Worm (Caenorhabditis elegans) whole organism, midembryonic: ENCODE data around the gene srab-1.

ENCODE experiments used
- T22C8.4 ChIP-seq: fragments of 200-800 bp; sonication (Bioruptor generic); IDR thresholded peaks from 2 replicates; pipeline ENCODE4 v1.3.6; 2022; ENCODE audit warnings: missing genetic modification characterization, missing compliant biosample characterization
- cog-1 ChIP-seq: sonication (generic microtip); optimal IDR thresholded peaks from 2 replicates; lab custom pipeline; 2016; ENCODE audit warnings: missing genetic modification characterization, missing compliant biosample characterization
- flt-1 ChIP-seq: fragments of 200-800 bp; sonication (Bioruptor generic); IDR thresholded peaks from 2 replicates; pipeline ENCODE4 v1.3.6; 2022; ENCODE audit warnings: missing genetic modification characterization, missing compliant biosample characterization
- klf-2 ChIP-seq: fragments of 200-800 bp; sonication (Bioruptor generic); conservative IDR thresholded peaks from 2 replicates; pipeline ENCODE4 v1.3.6; 2022; ENCODE audit warnings: missing genetic modification reagents, missing genetic modification characterization, missing compliant biosample characterization
- med-1 ChIP-seq: sonication (generic microtip); optimal IDR thresholded peaks from 2 replicates; lab custom pipeline; 2017; ENCODE audit warnings: missing genetic modification characterization, mild to moderate bottlenecking, missing compliant biosample characterization, antibody characterized with exemption, missing genetic modification reagents; ENCODE audit not compliant: insufficient read depth
- ref-1 ChIP-seq: fragments of 200-800 bp; sonication (Bioruptor generic); conservative IDR thresholded peaks from 2 replicates; pipeline ENCODE4 v1.3.6; 2022; ENCODE audit warnings: missing genetic modification reagents, missing genetic modification characterization, missing compliant biosample characterization
- tab-1 ChIP-seq: fragments of 200-800 bp; sonication (Bioruptor generic); IDR thresholded peaks from 2 replicates; pipeline ENCODE4 v1.3.6; 2022; ENCODE audit warnings: missing genetic modification characterization, missing compliant biosample characterization
- ztf-23 ChIP-seq: fragments of 200-800 bp; sonication (Bioruptor generic); IDR thresholded peaks from 2 replicates; pipeline ENCODE4 v1.3.6; 2022; ENCODE audit warnings: missing genetic modification reagents, missing genetic modification characterization, missing compliant biosample characterization
- ztf-29 ChIP-seq: fragments of 200-800 bp; sonication (Bioruptor generic); IDR thresholded peaks from 2 replicates; pipeline ENCODE4 v1.3.6; 2022; ENCODE audit warnings: missing genetic modification reagents, missing genetic modification characterization, missing compliant biosample characterization

srab-1 gene

DNA sequence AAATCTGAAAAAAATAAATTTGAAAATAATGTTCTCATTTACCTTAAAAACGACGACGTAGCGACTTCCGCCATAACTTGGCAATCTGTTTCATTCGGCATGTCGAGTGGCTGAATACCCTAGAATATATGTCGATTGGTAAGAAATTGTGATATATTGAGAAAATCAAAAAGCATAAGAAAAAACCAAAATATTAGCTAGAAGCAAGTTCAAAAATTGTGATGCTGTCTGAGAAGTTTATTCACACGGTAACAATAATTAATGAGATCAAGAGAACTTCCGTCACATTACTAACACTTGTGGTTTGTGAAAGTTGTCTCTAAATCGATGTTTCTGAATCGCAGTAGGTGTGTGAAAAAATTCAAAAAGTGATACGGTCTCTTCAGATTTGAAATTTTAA, at the start of gene srab-1:
TSS of gene srab-1 (minus strand) at position 101 of the 400 bp plus-strand sequence.
- TF ChIP-seq ref-1 (GFP tag; lab: Robert Waterston, UW) (no peak), tab-1 (GFP tag; lab: Robert Waterston, UW) (no peak), cog-1 (tag; lab: Kevin White, UChicago) (no peak), ztf-29 (GFP tag; lab: Robert Waterston, UW) (no peak), med-1 (GFP tag; lab: Kevin White, UChicago) (no peak), klf-2 (no peak), flt-1 (GFP tag; lab: Robert Waterston, UW) (no peak), T22C8.4 (GFP tag; lab: Robert Waterston, UW) (no peak), ztf-23 (GFP tag; lab: Robert Waterston, UW) (no peak)

- no peak for TF ChIP-seq tab-1 (GFP tag; lab: Robert Waterston, UW)
- TF ChIP-seq ref-1 (GFP tag; lab: Robert Waterston, UW), result no peak
- no peak for TF ChIP-seq ztf-23 (GFP tag; lab: Robert Waterston, UW)
- TF ChIP-seq med-1 (GFP tag; lab: Kevin White, UChicago), result no peak
- TF ChIP-seq ztf-29 (GFP tag; lab: Robert Waterston, UW), result no peak
- TF ChIP-seq cog-1 (tag; lab: Kevin White, UChicago), result no peak
- TF ChIP-seq flt-1 (GFP tag; lab: Robert Waterston, UW), result no peak
Measured at ce11 chrV:5150880-5151279, 49.0 kb upstream of the srab-1 start, which contains the start of gene srh-130. srh-130 (plus strand) TSS chrV:5151180.

DNA sequence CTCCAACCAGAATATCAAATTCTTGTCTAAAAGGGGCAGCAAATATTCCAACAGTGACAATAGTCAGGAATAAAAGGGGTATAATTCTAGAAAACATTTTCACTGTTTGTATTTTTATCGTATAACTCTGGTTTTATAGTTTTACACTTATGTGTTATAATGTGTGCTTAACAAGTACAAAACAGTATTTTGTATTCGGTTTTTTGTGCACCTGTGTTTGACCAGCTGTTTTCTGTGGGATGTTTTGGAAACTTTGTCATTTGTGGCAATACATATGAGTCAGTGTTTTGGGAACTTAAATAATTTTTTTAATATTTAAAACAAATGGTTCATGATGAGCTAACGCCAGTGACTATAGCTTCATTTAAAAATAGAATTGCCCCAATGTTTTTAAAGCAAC, 44.5 kb upstream of the srab-1 start, which contains the start of gene F14F9.6:
TSS of gene F14F9.6 (minus strand) at position 101 of the 400 bp plus-strand sequence.
- TF ChIP-seq ztf-29 (GFP tag; lab: Robert Waterston, UW) (no peak), T22C8.4 (GFP tag; lab: Robert Waterston, UW) (no peak), cog-1 (tag; lab: Kevin White, UChicago) (no peak), ztf-23 (GFP tag; lab: Robert Waterston, UW) (no peak), med-1 (GFP tag; lab: Kevin White, UChicago) (no peak), tab-1 (GFP tag; lab: Robert Waterston, UW) (no peak), klf-2 (no peak), ref-1 (GFP tag; lab: Robert Waterston, UW) (no peak), flt-1 (GFP tag; lab: Robert Waterston, UW) (no peak)

DNA sequence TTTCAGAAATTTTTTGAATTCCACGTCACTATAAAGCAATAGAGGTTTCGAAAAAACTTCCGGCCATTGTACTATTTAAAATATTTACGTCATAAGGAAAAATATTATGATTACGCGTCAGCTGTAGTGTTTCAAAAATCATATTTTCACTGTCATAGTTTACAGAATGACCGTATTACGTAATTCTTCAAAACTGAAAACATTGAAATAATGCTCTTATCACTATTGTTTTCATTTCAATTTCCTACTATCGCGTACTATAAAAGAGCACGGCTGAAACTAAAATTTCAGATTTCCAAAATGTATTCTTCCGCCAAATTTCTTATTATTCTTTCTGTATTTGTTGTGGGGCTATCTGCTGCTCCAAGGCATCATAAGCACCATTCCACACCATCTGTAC, 42.6 kb upstream of the srab-1 start, which contains the start of gene F14F9.2:
TSS of gene F14F9.2 (plus strand) at position 301 of the 400 bp plus-strand sequence.
- TF ChIP-seq tab-1 (GFP tag; lab: Robert Waterston, UW) (no peak), ztf-23 (GFP tag; lab: Robert Waterston, UW) (no peak), cog-1 (tag; lab: Kevin White, UChicago) (no peak), med-1 (GFP tag; lab: Kevin White, UChicago) (no peak), ztf-29 (GFP tag; lab: Robert Waterston, UW) (no peak), flt-1 (GFP tag; lab: Robert Waterston, UW) (no peak), ref-1 (GFP tag; lab: Robert Waterston, UW) (no peak), klf-2 (no peak), T22C8.4 (GFP tag; lab: Robert Waterston, UW) (no peak)

ce11 chrV:5143785-5144184, 41.9 kb upstream of the srab-1 start, which contains the start of gene srh-129:
srh-129 (minus strand) TSS chrV:5143885.
- TF ChIP-seq ztf-23 (GFP tag; lab: Robert Waterston, UW), result no peak
- TF ChIP-seq cog-1 (tag; lab: Kevin White, UChicago), result no peak
- TF ChIP-seq ztf-29 (GFP tag; lab: Robert Waterston, UW), result no peak
- TF ChIP-seq klf-2, result no peak
- no peak for TF ChIP-seq med-1 (GFP tag; lab: Kevin White, UChicago)
- no peak for TF ChIP-seq tab-1 (GFP tag; lab: Robert Waterston, UW)
- TF ChIP-seq ref-1 (GFP tag; lab: Robert Waterston, UW), result no peak
- no peak for TF ChIP-seq flt-1 (GFP tag; lab: Robert Waterston, UW)
- TF ChIP-seq T22C8.4 (GFP tag; lab: Robert Waterston, UW), result no peak

- TF ChIP-seq cog-1 (tag; lab: Kevin White, UChicago) (no peak), ztf-23 (GFP tag; lab: Robert Waterston, UW) (no peak), klf-2 (no peak), T22C8.4 (GFP tag; lab: Robert Waterston, UW) (no peak), ztf-29 (GFP tag; lab: Robert Waterston, UW) (no peak), tab-1 (GFP tag; lab: Robert Waterston, UW) (no peak), flt-1 (GFP tag; lab: Robert Waterston, UW) (no peak), ref-1 (GFP tag; lab: Robert Waterston, UW) (no peak), med-1 (GFP tag; lab: Kevin White, UChicago) (no peak)
Measured at ce11 chrV:5137919-5138318, 36.0 kb upstream of the srab-1 start, which contains the start of gene F14F9.3. F14F9.3 (plus strand) TSS chrV:5138219.

ce11 chrV:5132441-5132840, 30.5 kb upstream of the srab-1 start, which contains the start of gene F14F9.4:
F14F9.4 (plus strand) TSS chrV:5132741.
- TF ChIP-seq ref-1 (GFP tag; lab: Robert Waterston, UW), result no peak
- TF ChIP-seq T22C8.4 (GFP tag; lab: Robert Waterston, UW), result no peak
- TF ChIP-seq ztf-29 (GFP tag; lab: Robert Waterston, UW), result no peak
- no peak for TF ChIP-seq cog-1 (tag; lab: Kevin White, UChicago)
- no peak for TF ChIP-seq flt-1 (GFP tag; lab: Robert Waterston, UW)
- TF ChIP-seq tab-1 (GFP tag; lab: Robert Waterston, UW), result no peak
- TF ChIP-seq ztf-23 (GFP tag; lab: Robert Waterston, UW), result no peak
- TF ChIP-seq med-1 (GFP tag; lab: Kevin White, UChicago), result no peak
- no peak for TF ChIP-seq klf-2

- no peak for TF ChIP-seq klf-2
- no peak for TF ChIP-seq med-1 (GFP tag; lab: Kevin White, UChicago)
- TF ChIP-seq ztf-23 (GFP tag; lab: Robert Waterston, UW), result no peak
- TF ChIP-seq tab-1 (GFP tag; lab: Robert Waterston, UW), result no peak
- no peak for TF ChIP-seq cog-1 (tag; lab: Kevin White, UChicago)
- TF ChIP-seq ztf-29 (GFP tag; lab: Robert Waterston, UW), result no peak
- no peak for TF ChIP-seq T22C8.4 (GFP tag; lab: Robert Waterston, UW)
- TF ChIP-seq flt-1 (GFP tag; lab: Robert Waterston, UW), result no peak
- TF ChIP-seq ref-1 (GFP tag; lab: Robert Waterston, UW), result no peak
Measured at ce11 chrV:5131380-5131779, 29.5 kb upstream of the srab-1 start.
